Fruit fly (Drosophila melanogaster) whole organism, embryonic: ENCODE data around the gene RpL37A.

ENCODE experiments used
- Aef1 ChIP-seq: fragments of 200-800 bp; sonication (Bioruptor generic); IDR thresholded peaks from 3 replicates; pipeline ENCODE4 v1.3.6; 2022; ENCODE audit warnings: missing biosample characterization, missing genetic modification characterization
- Bdp1 ChIP-seq: fragments of 200-800 bp; sonication (Bioruptor generic); optimal IDR thresholded peaks from 3 replicates; lab custom pipeline; 2016; ENCODE audit warnings: missing biosample characterization, missing genetic modification characterization
- CG15073 ChIP-seq: fragments of 200-800 bp; sonication (Bioruptor generic); optimal IDR thresholded peaks from 2 replicates; lab custom pipeline; 2016; ENCODE audit warnings: missing biosample characterization, missing genetic modification characterization
- CG16863 ChIP-seq: fragments of 200-800 bp; sonication (Bioruptor generic); optimal IDR thresholded peaks from 3 replicates; lab custom pipeline; 2016; ENCODE audit warnings: missing biosample characterization, missing genetic modification characterization
- CG17328 ChIP-seq: fragments of 200-800 bp; sonication (Bioruptor generic); IDR thresholded peaks from 2 replicates; pipeline ENCODE4 v1.3.6; 2022; ENCODE audit warnings: missing biosample characterization, missing genetic modification characterization
- CG17361 ChIP-seq: fragments of 200-800 bp; sonication (Bioruptor generic); IDR thresholded peaks from 3 replicates; pipeline ENCODE4 v1.3.6; 2022; ENCODE audit warnings: missing biosample characterization, missing genetic modification characterization
- CG18262 ChIP-seq: fragments of 200-800 bp; optimal IDR thresholded peaks from 3 replicates; lab custom pipeline; 2019; ENCODE audit warnings: missing biosample characterization, mild to moderate bottlenecking, missing genetic modification characterization, moderate library complexity
- CG18619 ChIP-seq: fragments of 200-800 bp; sonication (Bioruptor generic); optimal IDR thresholded peaks from 3 replicates; lab custom pipeline; 2017; ENCODE audit warnings: missing biosample characterization, mild to moderate bottlenecking, missing genetic modification characterization
- CG2889 ChIP-seq: fragments of 200-800 bp; sonication (Bioruptor generic); IDR thresholded peaks from 3 replicates; pipeline ENCODE4 v1.3.6; 2022; ENCODE audit warnings: missing biosample characterization, missing genetic modification characterization
- CG31388 ChIP-seq: fragments of 200-800 bp; sonication (Bioruptor generic); optimal IDR thresholded peaks from 2 replicates; lab custom pipeline; 2016; ENCODE audit warnings: missing biosample characterization, missing genetic modification characterization
- CG33213 ChIP-seq: fragments of 200-800 bp; sonication (Bioruptor generic); optimal IDR thresholded peaks from 3 replicates; lab custom pipeline; 2016; ENCODE audit warnings: missing biosample characterization, missing genetic modification characterization
- CG4328 ChIP-seq: fragments of 200-800 bp; sonication (Bioruptor generic); optimal IDR thresholded peaks from 3 replicates; lab custom pipeline; 2017; ENCODE audit warnings: missing biosample characterization, missing genetic modification reagents, missing genetic modification characterization
- CG4617 ChIP-seq: fragments of 200-800 bp; sonication (Bioruptor generic); optimal IDR thresholded peaks from 3 replicates; lab custom pipeline; 2016; ENCODE audit warnings: missing biosample characterization, missing genetic modification characterization, borderline replicate concordance
- CG7786 ChIP-seq: fragments of 200-800 bp; sonication (Bioruptor generic); optimal IDR thresholded peaks from 2 replicates; lab custom pipeline; 2016; ENCODE audit warnings: missing biosample characterization, missing genetic modification characterization
- CG7928 ChIP-seq: fragments of 200-800 bp; sonication (Bioruptor generic); optimal IDR thresholded peaks from 2 replicates; lab custom pipeline; 2017; ENCODE audit warnings: missing biosample characterization, mild to moderate bottlenecking, missing genetic modification characterization
- CG8281 ChIP-seq: fragments of 200-800 bp; sonication (Bioruptor generic); optimal IDR thresholded peaks from 2 replicates; lab custom pipeline; 2018; ENCODE audit warnings: missing biosample characterization, mild to moderate bottlenecking, missing genetic modification characterization, moderate library complexity
- CG8388 ChIP-seq: fragments of 200-800 bp; sonication (Bioruptor generic); optimal IDR thresholded peaks from 2 replicates; lab custom pipeline; 2019; ENCODE audit warnings: missing biosample characterization, mild to moderate bottlenecking, missing genetic modification characterization, moderate library complexity
- CG9437 ChIP-seq: fragments of 200-800 bp; sonication (Bioruptor generic); optimal IDR thresholded peaks from 2 replicates; lab custom pipeline; 2018; ENCODE audit warnings: missing biosample characterization, mild to moderate bottlenecking, missing genetic modification characterization
- CG9932 ChIP-seq: fragments of 200-800 bp; sonication (Bioruptor generic); IDR thresholded peaks from 2 replicates; pipeline ENCODE4 v1.3.6; 2022; ENCODE audit warnings: missing biosample characterization, missing genetic modification characterization
- H2.0 ChIP-seq: fragments of 200-800 bp; sonication (Bioruptor generic); IDR thresholded peaks from 2 replicates; pipeline ENCODE4 v1.3.6; 2022; ENCODE audit warnings: missing biosample characterization, missing genetic modification characterization
- HHEX ChIP-seq: fragments of 200-800 bp; sonication (Bioruptor generic); optimal IDR thresholded peaks from 3 replicates; lab custom pipeline; 2017; ENCODE audit warnings: missing biosample characterization, mild to moderate bottlenecking, missing genetic modification characterization, missing genetic modification reagents
- Mad ChIP-seq: fragments of 200-800 bp; sonication (Bioruptor generic); optimal IDR thresholded peaks from 2 replicates; lab custom pipeline; 2016; ENCODE audit warnings: missing biosample characterization, missing genetic modification characterization
- Oli ChIP-seq: fragments of 200-800 bp; sonication (Bioruptor generic); optimal IDR thresholded peaks from 2 replicates; lab custom pipeline; 2018; ENCODE audit warnings: missing biosample characterization, mild to moderate bottlenecking, missing genetic modification characterization, moderate library complexity
- Stat92E ChIP-seq, 3 experiments: fragments of >200 bp in 2 of 3; fragments of 200-800 bp in 1 of 3; sonication (Bioruptor generic) in 1 of 3; optimal IDR thresholded peaks; 2 replicates each; lab custom pipeline; 2017 to 2019; ENCODE audit warnings: missing biosample characterization in 3 of 3, missing genetic modification characterization in 3 of 3, mild to moderate bottlenecking in 1 of 3, moderate library complexity in 1 of 3
- al ChIP-seq: fragments of 200-800 bp; sonication (Bioruptor generic); IDR thresholded peaks from 2 replicates; pipeline ENCODE4 v1.3.6; 2022; ENCODE audit warnings: missing biosample characterization, missing genetic modification characterization
- cato ChIP-seq: fragments of 200-800 bp; sonication (Bioruptor generic); optimal IDR thresholded peaks from 2 replicates; lab custom pipeline; 2016; ENCODE audit warnings: missing biosample characterization, missing genetic modification characterization, borderline replicate concordance
- caup ChIP-seq: fragments of 200-800 bp; sonication (Bioruptor generic); optimal IDR thresholded peaks from 3 replicates; lab custom pipeline; 2017; ENCODE audit warnings: missing biosample characterization, mild to moderate bottlenecking, missing genetic modification characterization, moderate library complexity; ENCODE audit not compliant: severe bottlenecking
- chinmo ChIP-seq: fragments of 200-800 bp; sonication (Bioruptor generic); IDR thresholded peaks from 4 replicates; pipeline ENCODE4 v1.3.6; 2022; ENCODE audit warnings: missing biosample characterization, missing genetic modification characterization; ENCODE audit not compliant: partially characterized antibody
- crc ChIP-seq: fragments of 200-800 bp; sonication (Bioruptor generic); optimal IDR thresholded peaks from 2 replicates; lab custom pipeline; 2016; ENCODE audit warnings: missing biosample characterization, missing genetic modification characterization
- crol ChIP-seq: fragments of 200-800 bp; sonication (Bioruptor generic); IDR thresholded peaks from 2 replicates; pipeline ENCODE4 v1.3.6; 2022; ENCODE audit warnings: missing biosample characterization, missing genetic modification characterization
- dan ChIP-seq: fragments of 200-800 bp; sonication (Bioruptor generic); IDR thresholded peaks from 2 replicates; pipeline ENCODE4 v1.3.6; 2022; ENCODE audit warnings: missing biosample characterization, missing genetic modification characterization
- en ChIP-seq: fragments of 200-800 bp; sonication (Bioruptor generic); optimal IDR thresholded peaks from 2 replicates; lab custom pipeline; 2016; ENCODE audit warnings: missing biosample characterization, missing genetic modification characterization
- eyg ChIP-seq: fragments of 200-800 bp; sonication (Bioruptor generic); optimal IDR thresholded peaks from 3 replicates; lab custom pipeline; 2016; ENCODE audit warnings: missing biosample characterization, missing genetic modification characterization
- fd102C ChIP-seq: fragments of 200-800 bp; sonication (Bioruptor generic); optimal IDR thresholded peaks from 2 replicates; lab custom pipeline; 2018; ENCODE audit warnings: missing biosample characterization, mild to moderate bottlenecking, missing genetic modification characterization, moderate library complexity
- grau ChIP-seq: fragments of 200-800 bp; optimal IDR thresholded peaks from 3 replicates; lab custom pipeline; 2019; ENCODE audit warnings: missing biosample characterization, mild to moderate bottlenecking, missing genetic modification characterization, moderate library complexity
- gsb ChIP-seq: fragments of 200-800 bp; sonication (Bioruptor generic); IDR thresholded peaks from 2 replicates; pipeline ENCODE4 v1.3.6; 2022; ENCODE audit warnings: missing biosample characterization, missing genetic modification characterization
- ham ChIP-seq: fragments of 200-800 bp; sonication (Bioruptor generic); IDR thresholded peaks from 2 replicates; pipeline ENCODE4 v1.3.6; 2022; ENCODE audit warnings: missing biosample characterization, missing genetic modification characterization
- inv ChIP-seq: fragments of 200-800 bp; sonication (Bioruptor generic); IDR thresholded peaks from 2 replicates; pipeline ENCODE4 v1.3.6; 2022; ENCODE audit warnings: missing biosample characterization, missing genetic modification characterization; ENCODE audit not compliant: partially characterized antibody
- jumu ChIP-seq: fragments of 200-800 bp; sonication (Bioruptor generic); optimal IDR thresholded peaks from 3 replicates; lab custom pipeline; 2016; ENCODE audit warnings: missing biosample characterization, missing genetic modification characterization
- lab ChIP-seq: fragments of 200-800 bp; sonication (Bioruptor generic); optimal IDR thresholded peaks from 3 replicates; lab custom pipeline; 2017; ENCODE audit warnings: missing biosample characterization, missing genetic modification characterization, mild to moderate bottlenecking, moderate library complexity, missing genetic modification reagents
- nerfin-1 ChIP-seq: fragments of 200-800 bp; sonication (Bioruptor generic); optimal IDR thresholded peaks from 3 replicates; lab custom pipeline; 2019; ENCODE audit warnings: missing biosample characterization, mild to moderate bottlenecking, missing genetic modification characterization, moderate library complexity
- pzg ChIP-seq: fragments of 200-800 bp; sonication (Bioruptor generic); optimal IDR thresholded peaks from 3 replicates; lab custom pipeline; 2018; ENCODE audit warnings: missing biosample characterization, mild to moderate bottlenecking, missing genetic modification characterization, moderate library complexity
- sd ChIP-seq: fragments of 200-800 bp; sonication (Bioruptor generic); optimal IDR thresholded peaks from 3 replicates; lab custom pipeline; 2018; ENCODE audit warnings: missing biosample characterization, mild to moderate bottlenecking, missing genetic modification characterization, moderate library complexity
- shn ChIP-seq: fragments of 200-800 bp; sonication (Bioruptor generic); optimal IDR thresholded peaks from 3 replicates; lab custom pipeline; 2016; ENCODE audit warnings: missing biosample characterization, missing genetic modification characterization
- sqz ChIP-seq: fragments of 200-800 bp; sonication (Bioruptor generic); optimal IDR thresholded peaks from 3 replicates; lab custom pipeline; 2018; ENCODE audit warnings: missing biosample characterization, mild to moderate bottlenecking, missing genetic modification characterization
- stwl ChIP-seq: fragments of 200-800 bp; sonication (Bioruptor generic); optimal IDR thresholded peaks from 3 replicates; lab custom pipeline; 2018; ENCODE audit warnings: missing biosample characterization, mild to moderate bottlenecking, missing genetic modification characterization, moderate library complexity
- tgo ChIP-seq: fragments of 200-800 bp; sonication (Bioruptor generic); IDR thresholded peaks from 3 replicates; pipeline ENCODE4 v1.3.6; 2022; ENCODE audit warnings: missing biosample characterization, missing genetic modification characterization
- trem ChIP-seq: fragments of 200-800 bp; optimal IDR thresholded peaks from 3 replicates; lab custom pipeline; 2019; ENCODE audit warnings: missing biosample characterization, mild to moderate bottlenecking, missing genetic modification characterization, moderate library complexity
- twi ChIP-seq: fragments of 200-800 bp; optimal IDR thresholded peaks from 2 replicates; lab custom pipeline; 2019; ENCODE audit warnings: missing biosample characterization, mild to moderate bottlenecking, missing genetic modification characterization, moderate library complexity
- usp ChIP-seq: fragments of >200 bp; optimal IDR thresholded peaks from 2 replicates; lab custom pipeline; 2017; ENCODE audit warnings: missing biosample characterization, missing genetic modification characterization

Gene RpL37A

dm6 chr2L:5111261-5111922 is 40.6 kb downstream of the RpL37A start (continued):
- peak; percentile 86 for TF ChIP-seq sd
- no peak for TF ChIP-seq gsb
- TF ChIP-seq cato (GFP tag; lab: Kevin White, UChicago): no peak
- no peak for TF ChIP-seq CG4617 (GFP tag; lab: Kevin White, UChicago)
- no peak for TF ChIP-seq dan (GFP tag; lab: Robert Waterston, UW)
- no peak for TF ChIP-seq CG18262 (tag; lab: Kevin White, UChicago)
- no peak for TF ChIP-seq HHEX
- no peak for TF ChIP-seq CG33213
- TF ChIP-seq CG8388 (GFP tag; lab: Kevin White, UChicago): peak; percentile 61
- TF ChIP-seq CG9932 (GFP tag; lab: Robert Waterston, UW): no peak
- no peak for TF ChIP-seq CG9437 (GFP tag; lab: Kevin White, UChicago)
- TF ChIP-seq Oli (tag; lab: Kevin White, UChicago): no peak
- peak; percentile 8 for TF ChIP-seq lab (GFP tag; lab: Kevin White, UChicago)
- no peak for TF ChIP-seq ham (GFP tag; lab: Robert Waterston, UW)
- TF ChIP-seq twi (tag; lab: Kevin White, UChicago): no peak
- no peak for TF ChIP-seq al (GFP tag; lab: Robert Waterston, UW)
- TF ChIP-seq CG31388: no peak
- TF ChIP-seq en (GFP tag; lab: Kevin White, UChicago): no peak
- TF ChIP-seq chinmo (GFP tag; lab: Robert Waterston, UW): peak; percentile 85; the same call in 2 of the 4 replicates
- TF ChIP-seq CG7928 (GFP tag; lab: Kevin White, UChicago): no peak
- TF ChIP-seq Bdp1 (GFP tag; lab: Kevin White, UChicago): no peak
- no peak for TF ChIP-seq stwl (tag; lab: Kevin White, UChicago)
- 0 out of 3 replicates have a peak, but pooled peaks have one; percentile 18 for TF ChIP-seq CG17361 (GFP tag; lab: Robert Waterston, UW)
- no peak for TF ChIP-seq jumu
- TF ChIP-seq fd102C (GFP tag; lab: Kevin White, UChicago): no peak
- TF ChIP-seq grau (tag; lab: Kevin White, UChicago): no peak
- TF ChIP-seq CG7786 (GFP tag; lab: Kevin White, UChicago): no peak
- TF ChIP-seq CG4328: no peak
- TF ChIP-seq pzg (GFP tag; lab: Kevin White, UChicago): no peak
- TF ChIP-seq crol: no peak
- no peak for TF ChIP-seq trem
- TF ChIP-seq shn (GFP tag; lab: Kevin White, UChicago): no peak
- no peak for TF ChIP-seq inv (GFP tag; lab: Robert Waterston, UW)
- TF ChIP-seq eyg (GFP tag; lab: Kevin White, UChicago): no peak
- no peak for TF ChIP-seq CG16863 (GFP tag; lab: Kevin White, UChicago)
- TF ChIP-seq usp (GFP tag; lab: Kevin White, UChicago): no peak
- TF ChIP-seq CG18619: no peak
- TF ChIP-seq Mad (GFP tag; lab: Kevin White, UChicago): no peak
- TF ChIP-seq Stat92E (GFP tag; optimal IDR thresholded peaks at IDR 0.05; lab: Kevin White, UChicago): no peak
- TF ChIP-seq sqz (GFP tag; lab: Kevin White, UChicago): no peak
- TF ChIP-seq CG2889: no peak
- no peak for TF ChIP-seq CG8281 (tag; lab: Kevin White, UChicago)
- TF ChIP-seq tgo: no peak
- TF ChIP-seq CG17328 (GFP tag; lab: Robert Waterston, UW): no peak
- TF ChIP-seq caup (GFP tag; lab: Kevin White, UChicago): peak; percentile 18
- no peak for TF ChIP-seq nerfin-1 (tag; lab: Kevin White, UChicago)
- no peak for TF ChIP-seq crc (GFP tag; lab: Kevin White, UChicago)
- TF ChIP-seq CG15073: no peak
- TF ChIP-seq H2.0: no peak
- TF ChIP-seq Aef1 (GFP tag; lab: Robert Waterston, UW): no peak
